Fruit fly (Drosophila melanogaster) whole organism, embryonic: ENCODE data around the gene CG9733.
A peak's percentile ranks its signal among the peaks of the same experiment; 100 is the strongest.

Experiments
- Adf1 ChIP-seq: fragments of 200-800 bp; sonication (Bioruptor generic); IDR thresholded peaks from 2 replicates; pipeline ENCODE4 v1.3.6; 2022; ENCODE audit warnings: missing biosample characterization, missing genetic modification characterization
- Bgb ChIP-seq: fragments of 200-800 bp; sonication (Bioruptor generic); IDR thresholded peaks from 2 replicates; pipeline ENCODE4 v1.3.6; 2022; ENCODE audit warnings: missing biosample characterization, missing genetic modification characterization; ENCODE audit not compliant: partially characterized antibody
- CG1024 ChIP-seq: fragments of 200-800 bp; sonication (Bioruptor generic); IDR thresholded peaks from 2 replicates; pipeline ENCODE4 v1.3.6; 2022; ENCODE audit warnings: missing biosample characterization, missing genetic modification characterization
- CG11093 ChIP-seq: fragments of 200-800 bp; sonication (Bioruptor generic); IDR thresholded peaks from 3 replicates; pipeline ENCODE4 v1.3.6; 2022; ENCODE audit warnings: missing biosample characterization, missing genetic modification characterization
- CG12744 ChIP-seq: fragments of 200-800 bp; sonication (Bioruptor generic); optimal IDR thresholded peaks from 2 replicates; lab custom pipeline; 2016; ENCODE audit warnings: missing biosample characterization, missing genetic modification characterization
- CG13775 ChIP-seq: fragments of 200-800 bp; sonication (Bioruptor generic); optimal IDR thresholded peaks from 3 replicates; lab custom pipeline; 2017; ENCODE audit warnings: missing biosample characterization, mild to moderate bottlenecking, missing genetic modification characterization
- CG14050 ChIP-seq: fragments of 200-800 bp; sonication (Bioruptor generic); IDR thresholded peaks from 3 replicates; pipeline ENCODE4 v1.3.6; 2022; ENCODE audit warnings: missing biosample characterization, missing genetic modification characterization
- CG15011 ChIP-seq: fragments of 200-800 bp; sonication (Bioruptor generic); optimal IDR thresholded peaks from 3 replicates; lab custom pipeline; 2018; ENCODE audit warnings: missing biosample characterization, mild to moderate bottlenecking, missing genetic modification characterization
- CG15073 ChIP-seq: fragments of 200-800 bp; sonication (Bioruptor generic); optimal IDR thresholded peaks from 2 replicates; lab custom pipeline; 2016; ENCODE audit warnings: missing biosample characterization, missing genetic modification characterization
- CG15696 ChIP-seq: fragments of 200-800 bp; sonication (Bioruptor generic); optimal IDR thresholded peaks from 2 replicates; lab custom pipeline; 2019; ENCODE audit warnings: missing biosample characterization, mild to moderate bottlenecking, missing genetic modification characterization, moderate library complexity
- CG16863 ChIP-seq: fragments of 200-800 bp; sonication (Bioruptor generic); optimal IDR thresholded peaks from 3 replicates; lab custom pipeline; 2016; ENCODE audit warnings: missing biosample characterization, missing genetic modification characterization
- CG17829 ChIP-seq: fragments of 200-800 bp; optimal IDR thresholded peaks from 2 replicates; lab custom pipeline; 2019; ENCODE audit warnings: missing biosample characterization, mild to moderate bottlenecking, missing genetic modification characterization, moderate library complexity
- CG2199 ChIP-seq: fragments of 200-800 bp; sonication (Bioruptor generic); IDR thresholded peaks from 3 replicates; pipeline ENCODE4 v1.3.6; 2022; ENCODE audit warnings: missing biosample characterization, missing genetic modification characterization
- CG2889 ChIP-seq: fragments of 200-800 bp; sonication (Bioruptor generic); IDR thresholded peaks from 3 replicates; pipeline ENCODE4 v1.3.6; 2022; ENCODE audit warnings: missing biosample characterization, missing genetic modification characterization
- CG3163 ChIP-seq: fragments of 200-800 bp; sonication (Bioruptor generic); optimal IDR thresholded peaks from 3 replicates; lab custom pipeline; 2016; ENCODE audit warnings: missing biosample characterization, missing genetic modification characterization
- CG32772 ChIP-seq: fragments of 200-800 bp; sonication (Bioruptor generic); IDR thresholded peaks from 2 replicates; pipeline ENCODE4 v1.3.6; 2022; ENCODE audit warnings: missing biosample characterization, missing genetic modification characterization
- CG3407 ChIP-seq: fragments of 200-800 bp; sonication (Bioruptor generic); optimal IDR thresholded peaks from 2 replicates; lab custom pipeline; 2018; ENCODE audit warnings: missing biosample characterization, mild to moderate bottlenecking, missing genetic modification characterization
- CG34376 ChIP-seq: fragments of 200-800 bp; sonication (Bioruptor generic); optimal IDR thresholded peaks from 2 replicates; lab custom pipeline; 2018; ENCODE audit warnings: missing biosample characterization, mild to moderate bottlenecking, missing genetic modification characterization
- CG5180 ChIP-seq: fragments of 200-800 bp; sonication (Bioruptor generic); optimal IDR thresholded peaks from 3 replicates; lab custom pipeline; 2017; ENCODE audit warnings: missing biosample characterization, missing genetic modification characterization, mild to moderate bottlenecking, moderate library complexity, missing genetic modification reagents
- CG6175 ChIP-seq: fragments of 200-800 bp; sonication (Bioruptor generic); IDR thresholded peaks from 3 replicates; pipeline ENCODE4 v1.3.6; 2022; ENCODE audit warnings: missing biosample characterization, missing genetic modification characterization
- CG7839 ChIP-seq: fragments of 200-800 bp; sonication (Bioruptor generic); optimal IDR thresholded peaks from 3 replicates; lab custom pipeline; 2018; ENCODE audit warnings: missing biosample characterization, mild to moderate bottlenecking, missing genetic modification characterization, moderate library complexity
- CG8290 ChIP-seq, 3 experiments: fragments of 200-800 bp; sonication (Bioruptor generic); optimal IDR thresholded peaks; 2 replicates each; lab custom pipeline; 2016 to 2019; ENCODE audit warnings: missing biosample characterization in 3 of 3, missing genetic modification characterization in 3 of 3, mild to moderate bottlenecking in 2 of 3, moderate library complexity in 1 of 3
- CG9215 ChIP-seq: fragments of 200-800 bp; sonication (Bioruptor generic); IDR thresholded peaks from 2 replicates; pipeline ENCODE4 v1.3.6; 2022; ENCODE audit warnings: missing biosample characterization, missing genetic modification characterization
- CG9817 ChIP-seq: fragments of 200-800 bp; sonication (Bioruptor generic); optimal IDR thresholded peaks from 2 replicates; lab custom pipeline; 2018; ENCODE audit warnings: missing biosample characterization, mild to moderate bottlenecking, missing genetic modification characterization, moderate library complexity
- CTCF ChIP-seq: fragments of 200-800 bp; sonication (Bioruptor generic); optimal IDR thresholded peaks from 2 replicates; lab custom pipeline; 2017; ENCODE audit warnings: missing biosample characterization, mild to moderate bottlenecking, missing genetic modification characterization, moderate library complexity
- H2.0 ChIP-seq: fragments of 200-800 bp; sonication (Bioruptor generic); IDR thresholded peaks from 2 replicates; pipeline ENCODE4 v1.3.6; 2022; ENCODE audit warnings: missing biosample characterization, missing genetic modification characterization
- MESR4 ChIP-seq: fragments of 200-800 bp; sonication (Bioruptor generic); optimal IDR thresholded peaks from 2 replicates; lab custom pipeline; 2018; ENCODE audit warnings: missing biosample characterization, mild to moderate bottlenecking, missing genetic modification characterization, moderate library complexity
- Med ChIP-seq: fragments of 200-800 bp; sonication (Bioruptor generic); peaks from one replicate; lab custom pipeline; 2016; ENCODE audit warnings: missing biosample characterization, missing genetic modification characterization, mild to moderate bottlenecking, inconsistent platforms, moderate library complexity
- Myb ChIP-seq: fragments of 200-800 bp; sonication (Bioruptor generic); optimal IDR thresholded peaks from 2 replicates; lab custom pipeline; 2016; ENCODE audit warnings: missing biosample characterization, missing genetic modification characterization
- Rfx ChIP-seq: fragments of 200-800 bp; sonication (Bioruptor generic); IDR thresholded peaks from 2 replicates; pipeline ENCODE4 v1.3.6; 2022; ENCODE audit warnings: missing biosample characterization, missing genetic modification characterization
- Six4 ChIP-seq: fragments of 200-800 bp; sonication (Bioruptor generic); optimal IDR thresholded peaks from 2 replicates; lab custom pipeline; 2016; ENCODE audit warnings: missing biosample characterization, missing genetic modification characterization
- Trl ChIP-seq, 3 experiments: fragments of >200 bp in 2 of 3; fragments of 200-800 bp in 1 of 3; sonication (Bioruptor generic) in 1 of 3; optimal IDR thresholded peaks; 2 replicates in 1 of 3; 3 replicates in 2 of 3; lab custom pipeline; 2016 to 2017; ENCODE audit warnings: missing biosample characterization in 1 of 3, missing genetic modification characterization in 1 of 3
- Xbp1 ChIP-seq: fragments of 200-800 bp; sonication (Bioruptor generic); optimal IDR thresholded peaks from 3 replicates; lab custom pipeline; 2016; ENCODE audit warnings: missing biosample characterization, mild to moderate bottlenecking, missing genetic modification characterization
- ab ChIP-seq: fragments of 200-800 bp; sonication (Bioruptor generic); optimal IDR thresholded peaks from 2 replicates; lab custom pipeline; 2016; ENCODE audit warnings: missing biosample characterization, missing genetic modification characterization
- cg ChIP-seq: fragments of 200-800 bp; sonication (Bioruptor generic); optimal IDR thresholded peaks from 3 replicates; lab custom pipeline; 2019; ENCODE audit warnings: missing biosample characterization, mild to moderate bottlenecking, missing genetic modification characterization, moderate library complexity
- dan ChIP-seq: fragments of 200-800 bp; sonication (Bioruptor generic); IDR thresholded peaks from 2 replicates; pipeline ENCODE4 v1.3.6; 2022; ENCODE audit warnings: missing biosample characterization, missing genetic modification characterization
- eve ChIP-seq, 2 experiments: fragments of >200 bp; optimal IDR thresholded peaks; 2 replicates each; lab custom pipeline; 2017; ENCODE audit warnings: missing biosample characterization in 2 of 2, missing genetic modification characterization in 2 of 2
- gcm ChIP-seq: fragments of 200-800 bp; sonication (Bioruptor generic); optimal IDR thresholded peaks from 2 replicates; lab custom pipeline; 2019; ENCODE audit warnings: missing biosample characterization, mild to moderate bottlenecking, missing genetic modification characterization, moderate library complexity
- gro ChIP-seq: fragments of 200-800 bp; sonication (Bioruptor generic); optimal IDR thresholded peaks from 2 replicates; lab custom pipeline; 2016; ENCODE audit warnings: missing biosample characterization, missing genetic modification characterization
- hbn ChIP-seq: fragments of 200-800 bp; sonication (Bioruptor generic); IDR thresholded peaks from 2 replicates; pipeline ENCODE4 v1.3.6; 2022; ENCODE audit warnings: missing biosample characterization, missing genetic modification characterization; ENCODE audit not compliant: partially characterized antibody
- inv ChIP-seq: fragments of 200-800 bp; sonication (Bioruptor generic); IDR thresholded peaks from 2 replicates; pipeline ENCODE4 v1.3.6; 2022; ENCODE audit warnings: missing biosample characterization, missing genetic modification characterization; ENCODE audit not compliant: partially characterized antibody
- lab ChIP-seq: fragments of 200-800 bp; sonication (Bioruptor generic); optimal IDR thresholded peaks from 3 replicates; lab custom pipeline; 2017; ENCODE audit warnings: missing biosample characterization, missing genetic modification characterization, mild to moderate bottlenecking, moderate library complexity, missing genetic modification reagents
- lov ChIP-seq, 2 experiments: fragments of 200-800 bp in 1 of 2; fragments of >200 bp in 1 of 2; sonication (Bioruptor generic) in 1 of 2; IDR thresholded peaks in 1 of 2; optimal IDR thresholded peaks in 1 of 2; 2 replicates in 1 of 2; 3 replicates in 1 of 2; pipeline versions ENCODE4 v1.3.6 to Lab custom; 2017 to 2022; ENCODE audit warnings: missing biosample characterization in 1 of 2, missing genetic modification characterization in 1 of 2
- mld ChIP-seq: fragments of 200-800 bp; sonication (Bioruptor generic); IDR thresholded peaks from 3 replicates; pipeline ENCODE4 v1.3.6; 2022; ENCODE audit warnings: missing biosample characterization, missing genetic modification characterization; ENCODE audit not compliant: partially characterized antibody
- nau ChIP-seq: fragments of 200-800 bp; sonication (Bioruptor generic); optimal IDR thresholded peaks from 3 replicates; lab custom pipeline; 2017; ENCODE audit warnings: missing biosample characterization, mild to moderate bottlenecking, missing genetic modification characterization, missing genetic modification reagents
- pum ChIP-seq: fragments of 200-800 bp; sonication (Bioruptor generic); optimal IDR thresholded peaks from 2 replicates; lab custom pipeline; 2016; ENCODE audit warnings: missing biosample characterization, missing genetic modification characterization
- sd ChIP-seq: fragments of 200-800 bp; sonication (Bioruptor generic); optimal IDR thresholded peaks from 3 replicates; lab custom pipeline; 2018; ENCODE audit warnings: missing biosample characterization, mild to moderate bottlenecking, missing genetic modification characterization, moderate library complexity
- vfl ChIP-seq: fragments of 200-800 bp; sonication (Bioruptor generic); optimal IDR thresholded peaks from 2 replicates; lab custom pipeline; 2016; ENCODE audit warnings: missing biosample characterization, missing genetic modification characterization

Gene CG9733

dm6 chr3R:30237634-30238033 is 8.9 kb downstream of the CG9733 start, which contains the start of gene CG43448:
TSS of gene CG43448 (minus strand) at chr3R:30237734.
- TF ChIP-seq CG5180 (GFP tag; lab: Kevin White, UChicago) (no peak), ab (no peak), CG32772 (GFP tag; lab: Robert Waterston, UW) (no peak), gro (GFP tag; lab: Kevin White, UChicago) (no peak), gcm (GFP tag; lab: Kevin White, UChicago) (no peak), Trl (optimal IDR thresholded peaks at IDR 0.05; lab: Kevin White, UChicago) (no peak), Trl (GFP tag; optimal IDR thresholded peaks at IDR 0.05; lab: Kevin White, UChicago) (no peak), cg (GFP tag; lab: Kevin White, UChicago) (no peak), CG11093 (GFP tag; lab: Robert Waterston, UW) (no peak), CG13775 (no peak), Myb (GFP tag; lab: Kevin White, UChicago) (no peak), lab (GFP tag; lab: Kevin White, UChicago) (no peak), Bgb (GFP tag; lab: Robert Waterston, UW) (no peak), CG14050 (GFP tag; lab: Robert Waterston, UW) (no peak), vfl (GFP tag; lab: Kevin White, UChicago) (no peak), Six4 (GFP tag; lab: Kevin White, UChicago) (no peak), Adf1 (GFP tag; lab: Robert Waterston, UW) (no peak)

dm6 chr3R:30236994-30237393 is 9.5 kb downstream of the CG9733 start:
- TF ChIP-seq CG8290 (GFP tag; optimal IDR thresholded peaks at IDR 0.05; lab: Kevin White, UChicago) (no peak), CG8290 (tag; optimal IDR thresholded peaks at IDR 0.05; lab: Kevin White, UChicago) (peak in 1 of 2 experiments; percentile 23), mld (no peak), CTCF (GFP tag; lab: Kevin White, UChicago) (peak; percentile 28), Med (peak; percentile 39), CG15073 (peak; percentile 98), CG12744 (GFP tag; lab: Kevin White, UChicago) (no peak), Rfx (GFP tag; lab: Robert Waterston, UW) (peak; percentile 44; the same call in 1 of the 2 replicates), H2.0 (GFP tag; lab: Robert Waterston, UW) (0 out of 2 replicates have a peak, but pooled peaks have one; percentile 17), Xbp1 (peak; percentile 32), hbn (GFP tag; lab: Robert Waterston, UW) (no peak), CG9215 (no peak), CG2199 (GFP tag; lab: Robert Waterston, UW) (peak; percentile 84; the same call in 2 of the 3 replicates), CG15696 (tag; lab: Kevin White, UChicago) (no peak)
- TF ChIP-seq, all 482 proteins: peak for 8

- TF ChIP-seq eve (GFP tag; optimal IDR thresholded peaks at IDR 0.05; lab: Kevin White, UChicago) (peak in 1 of 2 experiments; percentile 49), MESR4 (no peak), CG6175 (no peak), CG17829 (no peak), pum (no peak), CG2889 (GFP tag; lab: Robert Waterston, UW) (0 out of 3 replicates have a peak, but pooled peaks have one; percentile 28), CG16863 (GFP tag; lab: Kevin White, UChicago) (no peak), dan (no peak), CG3163 (GFP tag; lab: Kevin White, UChicago) (no peak), lov (optimal IDR thresholded peaks at IDR 0.05; lab: Kevin White, UChicago) (no peak), lov (GFP tag; IDR thresholded peaks at IDR 0.05; lab: Robert Waterston, UW) (0 out of 3 replicates have a peak, but pooled peaks have one; percentile 45), nau (GFP tag; lab: Kevin White, UChicago) (no peak), inv (GFP tag; lab: Robert Waterston, UW) (no peak), CG3407 (GFP tag; lab: Kevin White, UChicago) (no peak), CG1024 (no peak), CG15011 (GFP tag; lab: Kevin White, UChicago) (no peak), CTCF (GFP tag; lab: Kevin White, UChicago) (no peak), CG9817 (tag; lab: Kevin White, UChicago) (peak; percentile 1), CG34376 (GFP tag; lab: Kevin White, UChicago) (no peak), sd (tag; lab: Kevin White, UChicago) (no peak), CG7839 (tag; lab: Kevin White, UChicago) (peak; percentile 54)
These were observed 11.2 kb downstream of the CG9733 start for dm6 chr3R:30235253-30235652.
